Worm (Caenorhabditis elegans) whole organism, L2 larva: Measurements from ENCODE around the gene C04F5.2.

Source experiments
- C34F6.9 ChIP-seq: fragments of 150-350 bp; optimal IDR thresholded peaks from 2 replicates; lab custom pipeline; 2014; ENCODE audit warnings: missing biosample characterization, missing genetic modification characterization
- F13H6.1 ChIP-seq: sonication (generic microtip); optimal IDR thresholded peaks from 2 replicates; lab custom pipeline; 2016; ENCODE audit warnings: missing genetic modification characterization, missing compliant biosample characterization
- R02D3.7 ChIP-seq: fragments of 150-350 bp; optimal IDR thresholded peaks from 2 replicates; lab custom pipeline; 2014; ENCODE audit warnings: missing biosample characterization, missing genetic modification characterization
- Y55F3AM.14 ChIP-seq: fragments of 200-800 bp; sonication (Bioruptor generic); optimal IDR thresholded peaks from 2 replicates; lab custom pipeline; 2018; ENCODE audit warnings: mild to moderate bottlenecking, missing genetic modification characterization, missing compliant biosample characterization
- ZK546.5 ChIP-seq: sonication (generic microtip); optimal IDR thresholded peaks from 2 replicates; lab custom pipeline; 2017; ENCODE audit warnings: missing biosample characterization, missing genetic modification characterization
- alr-1 ChIP-seq: fragments of 150-350 bp; optimal IDR thresholded peaks from 2 replicates; lab custom pipeline; 2014; ENCODE audit warnings: missing biosample characterization, missing genetic modification characterization
- aly-2 ChIP-seq: fragments of 150-350 bp; optimal IDR thresholded peaks from 2 replicates; lab custom pipeline; 2014; ENCODE audit warnings: missing biosample characterization, missing genetic modification characterization
- ama-1 ChIP-seq: fragments of 150-350 bp; optimal IDR thresholded peaks from 2 replicates; lab custom pipeline; 2018; ENCODE audit warnings: inconsistent platforms
- blmp-1 ChIP-seq: sonication (generic microtip); optimal IDR thresholded peaks from 2 replicates; lab custom pipeline; 2017; ENCODE audit warnings: missing genetic modification characterization, mild to moderate bottlenecking, missing compliant biosample characterization, antibody characterized with exemption, moderate library complexity; ENCODE audit not compliant: insufficient read depth
- ceh-16 ChIP-seq: fragments of 150-350 bp; optimal IDR thresholded peaks from 2 replicates; lab custom pipeline; 2014; ENCODE audit warnings: missing biosample characterization, missing genetic modification characterization
- ceh-82 ChIP-seq: fragments of 150-350 bp; optimal IDR thresholded peaks from 2 replicates; lab custom pipeline; 2014; ENCODE audit warnings: missing biosample characterization, missing genetic modification characterization
- crh-2 ChIP-seq: sonication (generic microtip); optimal IDR thresholded peaks from 2 replicates; lab custom pipeline; 2017; ENCODE audit warnings: missing biosample characterization, missing genetic modification characterization
- dmd-4 ChIP-seq: sonication (generic microtip); optimal IDR thresholded peaks from 2 replicates; lab custom pipeline; 2017; ENCODE audit warnings: missing biosample characterization, missing genetic modification characterization
- egl-27 ChIP-seq: sonication (generic microtip); optimal IDR thresholded peaks from 3 replicates; lab custom pipeline; 2017; ENCODE audit warnings: missing biosample characterization, missing genetic modification reagents, missing genetic modification characterization
- elt-1 ChIP-seq: fragments of 150-350 bp; optimal IDR thresholded peaks from 2 replicates; lab custom pipeline; 2014; ENCODE audit warnings: missing biosample characterization, missing genetic modification characterization
- elt-3 ChIP-seq: sonication (generic microtip); optimal IDR thresholded peaks from 2 replicates; lab custom pipeline; 2017; ENCODE audit warnings: missing biosample characterization, missing genetic modification characterization
- fos-1 ChIP-seq: fragments of 150-350 bp; optimal IDR thresholded peaks from 2 replicates; lab custom pipeline; 2014; ENCODE audit warnings: missing biosample characterization, missing genetic modification characterization
- gmeb-1 ChIP-seq: fragments of 150-350 bp; optimal IDR thresholded peaks from 2 replicates; lab custom pipeline; 2014; ENCODE audit warnings: missing biosample characterization, missing genetic modification characterization
- lin-11 ChIP-seq: fragments of 150-350 bp; sonication (generic microtip); optimal IDR thresholded peaks from 2 replicates; lab custom pipeline; 2014; ENCODE audit warnings: missing biosample characterization, missing genetic modification characterization, inconsistent platforms, mixed read lengths
- lin-13 ChIP-seq: fragments of 150-350 bp; optimal IDR thresholded peaks from 2 replicates; lab custom pipeline; 2014; ENCODE audit warnings: missing biosample characterization, missing genetic modification reagents, missing genetic modification characterization
- lin-39 ChIP-seq: fragments of 150-350 bp; optimal IDR thresholded peaks from 2 replicates; lab custom pipeline; 2014; ENCODE audit warnings: missing biosample characterization, missing genetic modification reagents, missing genetic modification characterization
- lsy-2 ChIP-seq, 2 experiments: fragments of 150-350 bp in 1 of 2; sonication (generic microtip) in 1 of 2; optimal IDR thresholded peaks; 2 replicates each; lab custom pipeline; 2014 to 2017; ENCODE audit warnings: missing biosample characterization in 2 of 2, missing genetic modification characterization in 2 of 2
- mab-5 ChIP-seq: fragments of 150-350 bp; optimal IDR thresholded peaks from 2 replicates; lab custom pipeline; 2014; ENCODE audit warnings: missing biosample characterization, missing genetic modification characterization
- mbf-1 ChIP-seq: sonication (generic microtip); optimal IDR thresholded peaks from 2 replicates; lab custom pipeline; 2017; ENCODE audit warnings: missing biosample characterization, missing genetic modification characterization
- mdl-1 ChIP-seq, 2 experiments: fragments of 150-350 bp in 1 of 2; sonication (generic microtip) in 1 of 2; optimal IDR thresholded peaks; 2 replicates each; lab custom pipeline; 2017; ENCODE audit warnings: missing biosample characterization in 2 of 2, missing genetic modification characterization in 2 of 2
- nhr-10 ChIP-seq: sonication (generic microtip); optimal IDR thresholded peaks from 2 replicates; lab custom pipeline; 2017; ENCODE audit warnings: missing biosample characterization, missing genetic modification characterization
- nhr-11 ChIP-seq: fragments of 150-350 bp; optimal IDR thresholded peaks from 2 replicates; lab custom pipeline; 2014; ENCODE audit warnings: missing biosample characterization, missing genetic modification characterization
- nhr-12 ChIP-seq: fragments of 150-350 bp; optimal IDR thresholded peaks from 2 replicates; lab custom pipeline; 2014; ENCODE audit warnings: missing biosample characterization, missing genetic modification characterization
- nhr-129 ChIP-seq: fragments of 150-350 bp; optimal IDR thresholded peaks from 2 replicates; lab custom pipeline; 2014; ENCODE audit warnings: missing biosample characterization, missing genetic modification characterization
- nhr-21 ChIP-seq: fragments of 150-350 bp; optimal IDR thresholded peaks from 2 replicates; lab custom pipeline; 2014; ENCODE audit warnings: missing biosample characterization, missing genetic modification characterization
- nhr-23 ChIP-seq: fragments of 150-350 bp; optimal IDR thresholded peaks from 2 replicates; lab custom pipeline; 2014; ENCODE audit warnings: missing biosample characterization, missing genetic modification reagents, missing genetic modification characterization
- nhr-237 ChIP-seq: fragments of 150-350 bp; optimal IDR thresholded peaks from 2 replicates; lab custom pipeline; 2014; ENCODE audit warnings: missing biosample characterization, missing genetic modification characterization
- nhr-25 ChIP-seq: fragments of 150-350 bp; sonication (generic microtip); optimal IDR thresholded peaks from 3 replicates; lab custom pipeline; 2014; ENCODE audit warnings: missing biosample characterization, missing genetic modification characterization
- nhr-6 ChIP-seq: fragments of 150-350 bp; optimal IDR thresholded peaks from 2 replicates; lab custom pipeline; 2014; ENCODE audit warnings: missing biosample characterization, missing genetic modification characterization
- nhr-77 ChIP-seq: fragments of 150-350 bp; optimal IDR thresholded peaks from 2 replicates; lab custom pipeline; 2014; ENCODE audit warnings: missing biosample characterization, missing genetic modification characterization
- peb-1 ChIP-seq: fragments of 150-350 bp; optimal IDR thresholded peaks from 2 replicates; lab custom pipeline; 2014; ENCODE audit warnings: missing biosample characterization, missing genetic modification characterization
- sem-4 ChIP-seq: fragments of 150-350 bp; optimal IDR thresholded peaks from 2 replicates; lab custom pipeline; 2014; ENCODE audit warnings: missing biosample characterization, missing genetic modification reagents, missing genetic modification characterization
- skn-1 ChIP-seq: sonication (generic microtip); optimal IDR thresholded peaks from 2 replicates; lab custom pipeline; 2017; ENCODE audit warnings: missing biosample characterization, missing genetic modification characterization
- sma-3 ChIP-seq: sonication (generic microtip); optimal IDR thresholded peaks from 2 replicates; lab custom pipeline; 2016; ENCODE audit warnings: missing genetic modification reagents, missing genetic modification characterization, missing compliant biosample characterization
- sma-9 ChIP-seq, 2 experiments: fragments of 150-350 bp in 1 of 2; sonication (generic microtip) in 1 of 2; optimal IDR thresholded peaks; 2 replicates each; lab custom pipeline; 2014 to 2016; ENCODE audit warnings: missing genetic modification characterization in 2 of 2, mild to moderate bottlenecking in 1 of 2, missing biosample characterization in 1 of 2, missing compliant biosample characterization in 1 of 2, missing genetic modification reagents in 1 of 2, moderate library complexity in 1 of 2
- snpc-4 ChIP-seq: fragments of 150-350 bp; optimal IDR thresholded peaks from 2 replicates; lab custom pipeline; 2014; ENCODE audit warnings: missing biosample characterization, missing genetic modification characterization
- unc-39 ChIP-seq: fragments of 150-350 bp; optimal IDR thresholded peaks from 2 replicates; lab custom pipeline; 2014; ENCODE audit warnings: missing biosample characterization, missing genetic modification characterization
- unc-55 ChIP-seq: fragments of 150-350 bp; sonication (generic microtip); optimal IDR thresholded peaks from 3 replicates; lab custom pipeline; 2014; ENCODE audit warnings: missing biosample characterization, missing genetic modification reagents, missing genetic modification characterization
- unc-62 ChIP-seq: fragments of 150-350 bp; optimal IDR thresholded peaks from 2 replicates; lab custom pipeline; 2014; ENCODE audit warnings: missing biosample characterization, missing genetic modification reagents, missing genetic modification characterization
- zag-1 ChIP-seq: fragments of 150-350 bp; optimal IDR thresholded peaks from 2 replicates; lab custom pipeline; 2014; ENCODE audit warnings: missing biosample characterization, missing genetic modification characterization
- ztf-1 ChIP-seq: fragments of 200-800 bp; sonication (Bioruptor generic); conservative IDR thresholded peaks from 2 replicates; pipeline ENCODE4 v1.3.6; 2022; ENCODE audit warnings: missing genetic modification characterization, missing compliant biosample characterization
- ztf-11 ChIP-seq: sonication (generic microtip); optimal IDR thresholded peaks from 2 replicates; lab custom pipeline; 2017; ENCODE audit warnings: missing biosample characterization, missing genetic modification characterization
- ztf-4 ChIP-seq: fragments of 150-350 bp; optimal IDR thresholded peaks from 2 replicates; lab custom pipeline; 2014; ENCODE audit warnings: missing biosample characterization, missing genetic modification characterization

C04F5.2 gene

DNA sequence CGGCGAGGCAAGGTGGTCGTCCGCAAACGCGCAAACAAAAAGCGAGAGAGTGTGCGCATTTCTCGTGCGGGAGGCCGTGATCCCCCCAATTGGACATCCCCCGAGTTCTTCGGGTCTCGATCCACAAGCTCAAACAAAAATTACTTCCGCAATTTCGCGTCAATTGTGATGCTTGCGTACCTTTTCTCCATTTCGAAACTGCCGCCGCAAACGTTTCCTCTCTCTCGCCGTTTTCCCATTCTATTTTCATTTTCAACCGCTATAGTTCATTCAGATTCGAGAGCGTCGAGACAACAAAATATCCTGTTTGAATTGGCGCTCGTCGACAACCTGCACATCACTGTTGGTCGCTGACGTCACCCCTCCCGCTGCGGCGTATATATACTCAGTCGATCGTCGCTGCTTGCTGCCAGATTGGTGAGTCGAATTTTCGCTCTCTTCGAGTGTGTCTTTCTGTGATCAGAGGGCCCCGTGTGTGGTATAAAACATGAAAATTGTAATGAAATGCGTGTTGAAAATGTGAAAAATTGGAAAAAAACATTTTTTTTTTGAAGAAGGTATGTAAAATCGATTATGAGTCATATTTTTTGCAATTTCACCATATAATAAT, 47.5 kb downstream of the C04F5.2 start, which contains the start of the genes pqn-51 and K11D12.14:
TSS of gene pqn-51 (plus strand) at position 275 of the 610 bp plus-strand sequence.
TSS of gene K11D12.14 (plus strand) at position 304 of the 610 bp plus-strand sequence.
- peak; percentile 79 for TF ChIP-seq blmp-1 (tag; lab: Kevin White, UChicago)
- TF ChIP-seq ceh-82 = peak; percentile 40
- TF ChIP-seq peb-1 (tag; lab: Kevin White, UChicago) = no peak
- peak; percentile 89 for TF ChIP-seq ztf-4 (tag; lab: Kevin White, UChicago)
- TF ChIP-seq egl-27 (tag; lab: Kevin White, UChicago) = peak; percentile 86
- peak; percentile 98 for TF ChIP-seq Y55F3AM.14 (GFP tag; lab: Kevin White, UChicago)
- TF ChIP-seq gmeb-1 (tag; lab: Kevin White, UChicago) = peak; percentile 92
- no peak for TF ChIP-seq skn-1
- peak; percentile 1 for TF ChIP-seq R02D3.7 (tag; lab: Kevin White, UChicago)
- TF ChIP-seq zag-1 = peak; percentile 68
- TF ChIP-seq elt-1 (tag; lab: Kevin White, UChicago) = no peak
- no peak for TF ChIP-seq nhr-11
- TF ChIP-seq unc-55 (GFP tag; lab: Kevin White, UChicago) = peak; percentile 91
- peak; percentile 15 for TF ChIP-seq nhr-10 (tag; lab: Kevin White, UChicago)
- no peak for TF ChIP-seq lin-39 (tag; lab: Kevin White, UChicago)
- peak; percentile 90 for TF ChIP-seq sem-4 (tag; lab: Kevin White, UChicago)
- TF ChIP-seq fos-1 (tag; lab: Kevin White, UChicago) = peak; percentile 92
- TF ChIP-seq ztf-11 (tag; lab: Kevin White, UChicago) = no peak
- peak; percentile 64 for TF ChIP-seq mab-5 (tag; lab: Kevin White, UChicago)
- no peak for TF ChIP-seq nhr-77 (tag; lab: Kevin White, UChicago)
- peak; percentile 98 for TF ChIP-seq F13H6.1 (tag; lab: Kevin White, UChicago)
- no peak for TF ChIP-seq dmd-4
- no peak for TF ChIP-seq nhr-23
- TF ChIP-seq aly-2 (tag; lab: Kevin White, UChicago) = no peak
- TF ChIP-seq ZK546.5 (tag; lab: Kevin White, UChicago) = peak; percentile 95
- TF ChIP-seq elt-3 (tag; lab: Kevin White, UChicago) = no peak
- peak; percentile 79 to 93 for TF ChIP-seq lsy-2 (tag; optimal IDR thresholded peaks at IDR 0.05; lab: Kevin White, UChicago)
- peak; percentile 88 for TF ChIP-seq nhr-6 (tag; lab: Kevin White, UChicago)
- peak; percentile 61 for TF ChIP-seq nhr-237 (tag; lab: Kevin White, UChicago)
- TF ChIP-seq ama-1 (lab: Kevin White, UChicago) = peak; percentile 98
- peak; percentile 92 for TF ChIP-seq lin-11 (tag; lab: Kevin White, UChicago)
- peak; percentile 90 for TF ChIP-seq nhr-25 (tag; lab: Kevin White, UChicago)
- TF ChIP-seq unc-62 = peak; percentile 35
- TF ChIP-seq snpc-4 (tag; lab: Kevin White, UChicago) = peak; percentile 81
- TF ChIP-seq C34F6.9 (tag; lab: Kevin White, UChicago) = peak; percentile 96
- peak; percentile 48 for TF ChIP-seq ceh-16 (tag; lab: Kevin White, UChicago)
- peak; percentile 95 for TF ChIP-seq crh-2
- peak; percentile 95 for TF ChIP-seq sma-3
- TF ChIP-seq nhr-129 = peak; percentile 97
- no peak for TF ChIP-seq alr-1 (tag; lab: Kevin White, UChicago)
- peak; percentile 90 for TF ChIP-seq sma-9 (GFP tag; optimal IDR thresholded peaks at IDR 0.05; lab: Kevin White, UChicago)
- peak; percentile 47 for TF ChIP-seq sma-9 (tag; optimal IDR thresholded peaks at IDR 0.05; lab: Kevin White, UChicago)
- no peak for TF ChIP-seq nhr-12 (tag; lab: Kevin White, UChicago)
- TF ChIP-seq nhr-21 (tag; lab: Kevin White, UChicago) = peak; percentile 94
- peak in 1 of 2 experiments; percentile 59 for TF ChIP-seq mdl-1 (tag; optimal IDR thresholded peaks at IDR 0.05; lab: Kevin White, UChicago)
- no peak for TF ChIP-seq unc-39 (tag; lab: Kevin White, UChicago)
- TF ChIP-seq ztf-1 (GFP tag; lab: Robert Waterston, UW) = no peak
- TF ChIP-seq mbf-1 = no peak
- peak; percentile 87 for TF ChIP-seq lin-13 (GFP tag; lab: Kevin White, UChicago)
